Worm (Caenorhabditis elegans) whole organism, L1 larva: ENCODE measurements around the gene F53C3.1.

Source experiments
- C16A3.4 ChIP-seq: fragments of 150-350 bp; optimal IDR thresholded peaks from 2 replicates; lab custom pipeline; 2014; ENCODE audit warnings: missing biosample characterization, missing genetic modification characterization
- F16B12.6 ChIP-seq: fragments of 150-350 bp; optimal IDR thresholded peaks from 2 replicates; lab custom pipeline; 2014; ENCODE audit warnings: missing biosample characterization, missing genetic modification characterization
- Y116A8C.19 ChIP-seq: sonication (generic microtip); optimal IDR thresholded peaks from 2 replicates; lab custom pipeline; 2016; ENCODE audit warnings: missing compliant biosample characterization, missing genetic modification characterization, borderline replicate concordance
- aha-1 ChIP-seq: fragments of 150-350 bp; optimal IDR thresholded peaks from 2 replicates; lab custom pipeline; 2014; ENCODE audit warnings: missing biosample characterization, missing genetic modification characterization
- ama-1 ChIP-seq: fragments of 150-350 bp; optimal IDR thresholded peaks from 2 replicates; lab custom pipeline; 2014
- blmp-1 ChIP-seq: fragments of 150-350 bp; optimal IDR thresholded peaks from 2 replicates; lab custom pipeline; 2014; ENCODE audit warnings: missing biosample characterization, missing genetic modification characterization
- ceh-8 ChIP-seq: fragments of 200-800 bp; sonication (Bioruptor generic); optimal IDR thresholded peaks from 2 replicates; lab custom pipeline; 2018; ENCODE audit warnings: mild to moderate bottlenecking, missing genetic modification characterization, moderate library complexity, missing compliant biosample characterization
- dpl-1 ChIP-seq, 3 experiments: fragments of 150-350 bp in 2 of 3; sonication (generic microtip) in 1 of 3; optimal IDR thresholded peaks; 2 replicates each; lab custom pipeline; 2014 to 2017; ENCODE audit warnings: missing biosample characterization in 3 of 3, missing genetic modification characterization in 3 of 3, missing genetic modification reagents in 3 of 3
- elt-2 ChIP-seq: sonication (generic microtip); optimal IDR thresholded peaks from 2 replicates; lab custom pipeline; 2016; ENCODE audit warnings: missing genetic modification characterization, mild to moderate bottlenecking, inconsistent platforms, missing compliant biosample characterization, missing genetic modification reagents
- elt-3 ChIP-seq, 6 experiments: fragments of 150-350 bp in 1 of 6; sonication (generic microtip); optimal IDR thresholded peaks; 2 replicates each; lab custom pipeline; 2017 to 2018; ENCODE audit warnings: missing biosample characterization in 6 of 6, missing genetic modification characterization in 6 of 6, inconsistent platforms in 1 of 6
- ets-5 ChIP-seq: fragments of 200-800 bp; sonication (Bioruptor generic); IDR thresholded peaks from 2 replicates; pipeline ENCODE4 v1.3.6; 2022; ENCODE audit warnings: missing genetic modification characterization, missing compliant biosample characterization
- fkh-10 ChIP-seq: sonication (generic microtip); optimal IDR thresholded peaks from 2 replicates; lab custom pipeline; 2017; ENCODE audit warnings: missing biosample characterization, missing genetic modification reagents, missing genetic modification characterization
- fkh-8 ChIP-seq: sonication (generic microtip); optimal IDR thresholded peaks from 2 replicates; lab custom pipeline; 2016; ENCODE audit warnings: mild to moderate bottlenecking, missing genetic modification characterization, missing compliant biosample characterization
- fos-1 ChIP-seq: fragments of 150-350 bp; optimal IDR thresholded peaks from 2 replicates; lab custom pipeline; 2014; ENCODE audit warnings: missing biosample characterization, missing genetic modification characterization
- hlh-4 ChIP-seq: sonication (generic microtip); optimal IDR thresholded peaks from 2 replicates; lab custom pipeline; 2016; ENCODE audit warnings: mild to moderate bottlenecking, missing genetic modification characterization, missing compliant biosample characterization
- isw-1 ChIP-seq: fragments of 200-800 bp; sonication (Bioruptor generic); IDR thresholded peaks from 2 replicates; pipeline ENCODE4 v1.3.6; 2022; ENCODE audit warnings: missing genetic modification characterization, missing compliant biosample characterization
- lin-14 ChIP-seq: fragments of 200-800 bp; sonication (Bioruptor generic); optimal IDR thresholded peaks from 2 replicates; lab custom pipeline; 2018; ENCODE audit warnings: mild to moderate bottlenecking, missing genetic modification characterization, moderate library complexity, missing compliant biosample characterization
- lin-35 ChIP-seq, 2 experiments: fragments of 150-350 bp; optimal IDR thresholded peaks; 2 replicates each; lab custom pipeline; 2014; ENCODE audit warnings: missing biosample characterization in 2 of 2, missing genetic modification characterization in 2 of 2, missing genetic modification reagents in 2 of 2
- lin-39 ChIP-seq: fragments of 150-350 bp; optimal IDR thresholded peaks from 2 replicates; lab custom pipeline; 2014; ENCODE audit warnings: missing biosample characterization, missing genetic modification reagents, missing genetic modification characterization
- lir-3 ChIP-seq: sonication (generic microtip); optimal IDR thresholded peaks from 2 replicates; lab custom pipeline; 2016; ENCODE audit warnings: mild to moderate bottlenecking, missing genetic modification characterization, moderate library complexity, missing compliant biosample characterization; ENCODE audit not compliant: poor library complexity
- lsy-2 ChIP-seq, 2 experiments: fragments of 150-350 bp; optimal IDR thresholded peaks; 2 replicates each; lab custom pipeline; 2014; ENCODE audit warnings: missing biosample characterization in 2 of 2, missing genetic modification characterization in 2 of 2
- mab-9 ChIP-seq: fragments of 200-800 bp; sonication (Bioruptor generic); IDR thresholded peaks from 2 replicates; pipeline ENCODE4 v1.3.6; 2022; ENCODE audit warnings: missing genetic modification reagents, missing genetic modification characterization, missing compliant biosample characterization
- mdl-1 ChIP-seq, 2 experiments: fragments of 150-350 bp; optimal IDR thresholded peaks; 2 replicates each; lab custom pipeline; 2014 to 2017; ENCODE audit warnings: missing biosample characterization in 2 of 2, missing genetic modification characterization in 2 of 2, inconsistent platforms in 1 of 2
- mef-2 ChIP-seq: fragments of 150-350 bp; optimal IDR thresholded peaks from 2 replicates; lab custom pipeline; 2014; ENCODE audit warnings: missing biosample characterization, missing genetic modification characterization
- nhr-11 ChIP-seq: fragments of 150-350 bp; optimal IDR thresholded peaks from 2 replicates; lab custom pipeline; 2014; ENCODE audit warnings: missing biosample characterization, missing genetic modification characterization
- nhr-19 ChIP-seq: fragments of 200-800 bp; sonication (Bioruptor generic); conservative IDR thresholded peaks from 2 replicates; pipeline ENCODE4 v1.3.6; 2022; ENCODE audit warnings: missing genetic modification characterization, missing compliant biosample characterization
- nhr-20 ChIP-seq: sonication (generic microtip); optimal IDR thresholded peaks from 2 replicates; lab custom pipeline; 2016; ENCODE audit warnings: mild to moderate bottlenecking, missing genetic modification characterization, missing compliant biosample characterization
- nhr-237 ChIP-seq: fragments of 150-350 bp; optimal IDR thresholded peaks from 2 replicates; lab custom pipeline; 2014; ENCODE audit warnings: missing biosample characterization, missing genetic modification characterization
- nhr-71 ChIP-seq: sonication (generic microtip); optimal IDR thresholded peaks from 2 replicates; lab custom pipeline; 2016; ENCODE audit warnings: mild to moderate bottlenecking, missing genetic modification characterization, moderate library complexity, missing compliant biosample characterization
- nhr-76 ChIP-seq: sonication (generic microtip); optimal IDR thresholded peaks from 2 replicates; lab custom pipeline; 2017; ENCODE audit warnings: missing biosample characterization, missing genetic modification characterization
- pag-3 ChIP-seq: sonication (generic microtip); optimal IDR thresholded peaks from 2 replicates; lab custom pipeline; 2017; ENCODE audit warnings: missing genetic modification characterization, mild to moderate bottlenecking, missing compliant biosample characterization, antibody characterized with exemption, borderline replicate concordance; ENCODE audit not compliant: insufficient read depth
- pax-3 ChIP-seq: fragments of 200-800 bp; sonication (Bioruptor generic); optimal IDR thresholded peaks from 2 replicates; lab custom pipeline; 2018; ENCODE audit warnings: mild to moderate bottlenecking, missing genetic modification characterization, moderate library complexity, missing compliant biosample characterization
- pqm-1 ChIP-seq: sonication (generic microtip); optimal IDR thresholded peaks from 3 replicates; lab custom pipeline; 2017; ENCODE audit warnings: missing biosample characterization, missing genetic modification characterization
- snpc-4 ChIP-seq: fragments of 150-350 bp; optimal IDR thresholded peaks from 2 replicates; lab custom pipeline; 2014; ENCODE audit warnings: missing biosample characterization, missing genetic modification characterization
- sptf-1 ChIP-seq: fragments of 150-350 bp; optimal IDR thresholded peaks from 2 replicates; lab custom pipeline; 2014; ENCODE audit warnings: missing biosample characterization, missing genetic modification characterization
- swsn-7 ChIP-seq: sonication (generic microtip); optimal IDR thresholded peaks from 2 replicates; lab custom pipeline; 2016; ENCODE audit warnings: missing genetic modification characterization, missing compliant biosample characterization
- tbx-2 ChIP-seq: sonication (generic microtip); optimal IDR thresholded peaks from 2 replicates; lab custom pipeline; 2016; ENCODE audit warnings: missing genetic modification characterization, missing compliant biosample characterization
- tlp-1 ChIP-seq: fragments of 150-350 bp; optimal IDR thresholded peaks from 2 replicates; lab custom pipeline; 2014; ENCODE audit warnings: missing biosample characterization, missing genetic modification characterization
- unc-30 ChIP-seq: sonication (generic microtip); optimal IDR thresholded peaks from 2 replicates; lab custom pipeline; 2017; ENCODE audit warnings: missing biosample characterization, missing genetic modification characterization
- unc-98 ChIP-seq: fragments of 200-800 bp; sonication (Bioruptor generic); IDR thresholded peaks from 2 replicates; pipeline ENCODE4 v1.3.6; 2022; ENCODE audit warnings: missing genetic modification characterization, missing compliant biosample characterization
- xbp-1 ChIP-seq: sonication (generic microtip); optimal IDR thresholded peaks from 2 replicates; lab custom pipeline; 2016; ENCODE audit warnings: missing genetic modification characterization, missing compliant biosample characterization

The F53C3.1 gene

DNA sequence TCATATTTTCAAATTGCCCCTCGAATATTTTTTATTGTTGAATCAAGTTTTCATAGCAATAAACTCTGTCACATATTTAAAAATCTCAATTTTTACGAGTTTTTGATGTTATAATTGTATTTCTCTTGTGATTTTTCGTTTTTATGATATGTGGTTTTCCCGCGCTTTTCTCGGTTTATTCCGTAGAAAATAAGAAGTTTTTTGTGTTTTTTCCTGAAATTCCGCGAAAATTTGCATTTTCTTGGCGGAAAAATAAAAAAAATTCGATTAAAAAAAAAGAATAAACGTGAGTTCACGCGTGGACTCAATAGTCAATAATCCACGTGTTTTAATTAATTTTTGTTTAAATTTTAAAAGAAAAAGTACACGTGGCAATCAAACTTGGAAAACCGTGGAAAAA is 24.2 kb downstream of the F53C3.1 start:
- TF ChIP-seq mdl-1 (tag; optimal IDR thresholded peaks at IDR 0.05; lab: Kevin White, UChicago) = no peak
- no peak for TF ChIP-seq hlh-4 (tag; lab: Kevin White, UChicago)
- TF ChIP-seq fkh-8 (tag; lab: Kevin White, UChicago) = no peak
- TF ChIP-seq pag-3 (tag; lab: Kevin White, UChicago) = no peak
- TF ChIP-seq ets-5 = no peak
- TF ChIP-seq nhr-19 (GFP tag; lab: Robert Waterston, UW) = no peak

DNA sequence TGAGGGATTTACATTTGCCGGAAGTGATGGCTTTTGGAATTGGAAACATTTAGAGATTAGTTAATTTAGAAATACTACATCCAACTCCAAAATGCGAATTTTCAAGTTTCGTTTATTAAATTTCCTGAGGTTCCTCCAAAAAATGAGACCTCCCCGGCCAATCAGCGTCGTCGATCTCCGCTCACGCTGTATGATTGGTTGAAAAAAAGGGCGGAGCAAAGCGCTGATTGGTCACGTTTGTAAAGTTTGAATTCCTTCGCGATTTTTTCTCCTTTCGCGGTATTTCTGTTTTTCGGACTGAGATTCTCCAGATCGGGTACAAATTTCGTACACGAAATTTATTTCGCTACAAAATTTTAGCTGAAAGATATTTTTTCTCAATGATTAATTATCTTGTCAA is 35.6 kb downstream of the F53C3.1 start:
- TF ChIP-seq ceh-8 (GFP tag; lab: Kevin White, UChicago) (peak; percentile 36), mef-2 (no peak)
- TF ChIP-seq, all 84 proteins: peak for 1

DNA sequence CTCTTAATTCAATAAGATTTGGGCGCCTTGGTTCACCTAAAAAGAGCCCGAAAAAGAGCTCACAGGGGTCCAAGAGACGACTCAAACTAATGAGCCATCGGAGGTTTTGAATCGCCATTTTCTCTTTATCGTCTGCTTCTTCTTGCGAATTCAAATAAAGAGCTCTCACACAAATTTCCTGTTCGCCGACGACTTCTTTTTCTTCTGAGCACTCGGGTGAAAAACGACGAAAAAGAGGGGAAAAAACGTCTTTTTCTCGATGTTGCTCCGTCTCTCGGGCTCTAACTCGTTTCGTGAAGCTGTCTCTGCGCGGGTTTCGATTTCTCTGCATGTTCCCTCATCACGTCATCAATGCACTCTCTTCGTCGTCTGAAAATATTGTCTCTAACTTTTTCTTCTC is 36.7 kb downstream of the F53C3.1 start:
- TF ChIP-seq nhr-20 (tag; lab: Kevin White, UChicago) (no peak), aha-1 (tag; lab: Kevin White, UChicago) (no peak), swsn-7 (tag; lab: Kevin White, UChicago) (no peak), elt-3 (tag; optimal IDR thresholded peaks at IDR 0.05; lab: Kevin White, UChicago) (no peak), nhr-237 (tag; lab: Kevin White, UChicago) (no peak), snpc-4 (tag; lab: Kevin White, UChicago) (no peak), lin-39 (tag; lab: Kevin White, UChicago) (no peak), elt-2 (tag; lab: Kevin White, UChicago) (no peak), lir-3 (tag; lab: Kevin White, UChicago) (no peak), lin-14 (GFP tag; lab: Kevin White, UChicago) (peak; percentile 66), fkh-8 (tag; lab: Kevin White, UChicago) (no peak), ama-1 (lab: Kevin White, UChicago) (no peak), Y116A8C.19 (tag; lab: Kevin White, UChicago) (no peak), lsy-2 (tag; optimal IDR thresholded peaks at IDR 0.05; lab: Kevin White, UChicago) (peak in 1 of 2 experiments; percentile 12), lin-35 (GFP tag; optimal IDR thresholded peaks at IDR 0.05; lab: Kevin White, UChicago) (no peak), fos-1 (tag; lab: Kevin White, UChicago) (no peak), nhr-19 (GFP tag; lab: Robert Waterston, UW) (no peak), fkh-10 (GFP tag; lab: Kevin White, UChicago) (peak; percentile 47), unc-30 (tag; lab: Kevin White, UChicago) (no peak), ets-5 (no peak), mef-2 (no peak), xbp-1 (tag; lab: Kevin White, UChicago) (no peak), tlp-1 (tag; lab: Kevin White, UChicago) (no peak), C16A3.4 (tag; lab: Kevin White, UChicago) (no peak), unc-98 (GFP tag; lab: Robert Waterston, UW) (no peak), isw-1 (GFP tag; lab: Robert Waterston, UW) (no peak), sptf-1 (tag; lab: Kevin White, UChicago) (no peak)
- TF ChIP-seq, all 84 proteins: peak for 3

DNA sequence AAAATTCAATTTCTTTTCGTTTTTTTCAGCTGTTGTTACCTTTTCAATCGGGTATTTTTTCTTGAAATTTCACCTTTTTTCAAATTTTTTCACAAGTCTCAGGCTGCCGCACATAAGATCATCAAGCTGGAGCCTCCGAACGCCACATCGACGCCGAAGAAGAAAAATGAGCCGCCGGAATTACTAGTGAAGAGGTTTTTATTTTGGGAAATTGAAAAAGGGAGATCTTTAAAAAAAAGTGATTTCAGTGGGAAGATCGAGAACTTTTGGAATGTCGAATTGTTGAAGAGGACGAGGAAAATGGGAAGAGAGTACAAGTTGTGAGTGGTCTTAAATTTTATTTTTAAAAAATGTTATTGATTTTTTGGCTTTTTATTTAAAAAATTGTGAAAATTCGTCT is 38.3 kb downstream of the F53C3.1 start, which contains the start of gene sea-2:
TSS of gene sea-2 (plus strand) at position 301 of the 400 bp plus-strand sequence.
- TF ChIP-seq mab-9 (GFP tag; lab: Robert Waterston, UW) = no peak
- TF ChIP-seq dpl-1 (GFP tag; optimal IDR thresholded peaks at IDR 0.05; lab: Kevin White, UChicago) = no peak
- no peak for TF ChIP-seq blmp-1 (tag; lab: Kevin White, UChicago)
- TF ChIP-seq unc-98 (GFP tag; lab: Robert Waterston, UW) = no peak
- TF ChIP-seq elt-3 (tag; optimal IDR thresholded peaks at IDR 0.05; lab: Kevin White, UChicago) = no peak
- no peak for TF ChIP-seq pqm-1 (tag; lab: Kevin White, UChicago)
- no peak for TF ChIP-seq fos-1 (tag; lab: Kevin White, UChicago)
- no peak for TF ChIP-seq F16B12.6 (tag; lab: Kevin White, UChicago)
- no peak for TF ChIP-seq lin-35 (GFP tag; optimal IDR thresholded peaks at IDR 0.05; lab: Kevin White, UChicago)
- TF ChIP-seq lsy-2 (tag; optimal IDR thresholded peaks at IDR 0.05; lab: Kevin White, UChicago) = no peak
- TF ChIP-seq pax-3 (tag; lab: Kevin White, UChicago) = no peak
- no peak for TF ChIP-seq sptf-1 (tag; lab: Kevin White, UChicago)
- no peak for TF ChIP-seq nhr-76
- no peak for TF ChIP-seq nhr-71
- TF ChIP-seq tbx-2 = no peak
- no peak for TF ChIP-seq nhr-11
- TF ChIP-seq lir-3 (tag; lab: Kevin White, UChicago) = no peak
- no peak for TF ChIP-seq Y116A8C.19 (tag; lab: Kevin White, UChicago)
- TF ChIP-seq, all 84 proteins: peak for 0
